Worm (Caenorhabditis elegans) whole organism, midembryonic: ENCODE data around the gene ran-1.

Experiments
- flt-1 ChIP-seq: fragments of 200-800 bp; sonication (Bioruptor generic); IDR thresholded peaks from 2 replicates; pipeline ENCODE4 v1.3.6; 2022; ENCODE audit warnings: missing genetic modification characterization, missing compliant biosample characterization
- klf-2 ChIP-seq: fragments of 200-800 bp; sonication (Bioruptor generic); conservative IDR thresholded peaks from 2 replicates; pipeline ENCODE4 v1.3.6; 2022; ENCODE audit warnings: missing genetic modification reagents, missing genetic modification characterization, missing compliant biosample characterization
- med-1 ChIP-seq: sonication (generic microtip); optimal IDR thresholded peaks from 2 replicates; lab custom pipeline; 2017; ENCODE audit warnings: missing genetic modification characterization, mild to moderate bottlenecking, missing compliant biosample characterization, antibody characterized with exemption, missing genetic modification reagents; ENCODE audit not compliant: insufficient read depth
- ref-1 ChIP-seq: fragments of 200-800 bp; sonication (Bioruptor generic); conservative IDR thresholded peaks from 2 replicates; pipeline ENCODE4 v1.3.6; 2022; ENCODE audit warnings: missing genetic modification reagents, missing genetic modification characterization, missing compliant biosample characterization

ce11 chrIII:10714541-10714940 lies 33.0 kb downstream of the ran-1 start:
- TF ChIP-seq flt-1 (no peak), ref-1 (GFP tag; lab: Robert Waterston, UW) (no peak), klf-2 (GFP tag; lab: Robert Waterston, UW) (no peak), med-1 (GFP tag; lab: Kevin White, UChicago) (no peak)
